Worm (Caenorhabditis elegans) whole organism, L2 larva: ENCODE measurements around the gene dhcr-24.

ENCODE experiments used
- aly-2 ChIP-seq: fragments of 150-350 bp; optimal IDR thresholded peaks from 2 replicates; lab custom pipeline; 2014; ENCODE audit warnings: missing biosample characterization, missing genetic modification characterization
- ama-1 ChIP-seq: fragments of 150-350 bp; optimal IDR thresholded peaks from 2 replicates; lab custom pipeline; 2018; ENCODE audit warnings: inconsistent platforms
- egl-27 ChIP-seq: sonication (generic microtip); optimal IDR thresholded peaks from 3 replicates; lab custom pipeline; 2017; ENCODE audit warnings: missing biosample characterization, missing genetic modification reagents, missing genetic modification characterization
- elt-3 ChIP-seq: sonication (generic microtip); optimal IDR thresholded peaks from 2 replicates; lab custom pipeline; 2017; ENCODE audit warnings: missing biosample characterization, missing genetic modification characterization
- lin-13 ChIP-seq: fragments of 150-350 bp; optimal IDR thresholded peaks from 2 replicates; lab custom pipeline; 2014; ENCODE audit warnings: missing biosample characterization, missing genetic modification reagents, missing genetic modification characterization
- lsy-2 ChIP-seq, 2 experiments: fragments of 150-350 bp in 1 of 2; sonication (generic microtip) in 1 of 2; optimal IDR thresholded peaks; 2 replicates each; lab custom pipeline; 2014 to 2017; ENCODE audit warnings: missing biosample characterization in 2 of 2, missing genetic modification characterization in 2 of 2
- nhr-12 ChIP-seq: fragments of 150-350 bp; optimal IDR thresholded peaks from 2 replicates; lab custom pipeline; 2014; ENCODE audit warnings: missing biosample characterization, missing genetic modification characterization
- nhr-129 ChIP-seq: fragments of 150-350 bp; optimal IDR thresholded peaks from 2 replicates; lab custom pipeline; 2014; ENCODE audit warnings: missing biosample characterization, missing genetic modification characterization
- nhr-237 ChIP-seq: fragments of 150-350 bp; optimal IDR thresholded peaks from 2 replicates; lab custom pipeline; 2014; ENCODE audit warnings: missing biosample characterization, missing genetic modification characterization
- nhr-25 ChIP-seq: fragments of 150-350 bp; sonication (generic microtip); optimal IDR thresholded peaks from 3 replicates; lab custom pipeline; 2014; ENCODE audit warnings: missing biosample characterization, missing genetic modification characterization
- nhr-6 ChIP-seq: fragments of 150-350 bp; optimal IDR thresholded peaks from 2 replicates; lab custom pipeline; 2014; ENCODE audit warnings: missing biosample characterization, missing genetic modification characterization
- sem-4 ChIP-seq: fragments of 150-350 bp; optimal IDR thresholded peaks from 2 replicates; lab custom pipeline; 2014; ENCODE audit warnings: missing biosample characterization, missing genetic modification reagents, missing genetic modification characterization
- ztf-11 ChIP-seq: sonication (generic microtip); optimal IDR thresholded peaks from 2 replicates; lab custom pipeline; 2017; ENCODE audit warnings: missing biosample characterization, missing genetic modification characterization

- TF ChIP-seq elt-3 (tag; lab: Kevin White, UChicago) (no peak), ama-1 (lab: Kevin White, UChicago) (no peak), nhr-129 (peak; percentile 70), nhr-6 (tag; lab: Kevin White, UChicago) (peak; percentile 25), nhr-25 (peak; percentile 52), aly-2 (tag; lab: Kevin White, UChicago) (no peak), sem-4 (tag; lab: Kevin White, UChicago) (no peak), egl-27 (tag; lab: Kevin White, UChicago) (no peak), nhr-12 (tag; lab: Kevin White, UChicago) (no peak), lin-13 (GFP tag; lab: Kevin White, UChicago) (peak; percentile 65), nhr-237 (tag; lab: Kevin White, UChicago) (no peak), lsy-2 (tag; optimal IDR thresholded peaks at IDR 0.05; lab: Kevin White, UChicago) (peak; percentile 36 to 51), ztf-11 (no peak)
These were observed 49.1 kb upstream of the dhcr-24 start for ce11 chrX:2613077-2613476.
